Worm (Caenorhabditis elegans) whole organism, young adult: Measurements from ENCODE around the gene T19C3.6.

Experiments
- B0261.1 ChIP-seq: sonication (generic microtip); optimal IDR thresholded peaks from 2 replicates; lab custom pipeline; 2016; ENCODE audit warnings: mild to moderate bottlenecking, missing genetic modification characterization, moderate library complexity, missing compliant biosample characterization
- F33H1.4 ChIP-seq: fragments of 200-800 bp; sonication (Bioruptor generic); IDR thresholded peaks from 2 replicates; pipeline ENCODE4 v1.3.6; 2022; ENCODE audit warnings: missing genetic modification reagents, missing genetic modification characterization, missing compliant biosample characterization
- F37B4.10 ChIP-seq: fragments of 200-800 bp; sonication (Bioruptor generic); IDR thresholded peaks from 2 replicates; pipeline ENCODE4 v1.3.6; 2022; ENCODE audit warnings: missing genetic modification characterization, missing compliant biosample characterization
- F39B2.1 ChIP-seq: fragments of 200-800 bp; sonication (Bioruptor generic); IDR thresholded peaks from 2 replicates; pipeline ENCODE4 v1.3.6; 2022; ENCODE audit warnings: missing genetic modification reagents, missing genetic modification characterization, missing compliant biosample characterization
- F57C9.4 ChIP-seq: sonication (generic microtip); optimal IDR thresholded peaks from 2 replicates; lab custom pipeline; 2017; ENCODE audit warnings: mild to moderate bottlenecking, missing genetic modification characterization, missing compliant biosample characterization
- Y95B8A.8 ChIP-seq: fragments of 200-800 bp; sonication (Bioruptor generic); IDR thresholded peaks from 2 replicates; pipeline ENCODE4 v1.3.6; 2022; ENCODE audit warnings: missing genetic modification reagents, missing genetic modification characterization, missing compliant biosample characterization
- aptf-2 ChIP-seq: fragments of 200-800 bp; sonication (Bioruptor generic); conservative IDR thresholded peaks from 2 replicates; pipeline ENCODE4 v1.3.6; 2022; ENCODE audit warnings: missing genetic modification reagents, missing genetic modification characterization, missing compliant biosample characterization
- athp-1 ChIP-seq: sonication (generic microtip); optimal IDR thresholded peaks from 2 replicates; lab custom pipeline; 2017; ENCODE audit warnings: mild to moderate bottlenecking, missing genetic modification characterization, missing compliant biosample characterization
- attf-5 ChIP-seq: fragments of 200-800 bp; sonication (Bioruptor generic); optimal IDR thresholded peaks from 2 replicates; lab custom pipeline; 2018; ENCODE audit warnings: mild to moderate bottlenecking, missing genetic modification characterization, missing compliant biosample characterization
- bed-2 ChIP-seq: fragments of 200-800 bp; sonication (Bioruptor generic); IDR thresholded peaks from 2 replicates; pipeline ENCODE4 v1.3.6; 2022; ENCODE audit warnings: missing genetic modification reagents, missing genetic modification characterization, missing compliant biosample characterization
- cebp-1 ChIP-seq, 2 experiments: fragments of 200-800 bp in 1 of 2; sonication (Bioruptor generic) in 1 of 2; sonication (generic microtip) in 1 of 2; IDR thresholded peaks in 1 of 2; optimal IDR thresholded peaks in 1 of 2; 2 replicates each; pipeline versions ENCODE4 v1.3.6 to Lab custom; 2017 to 2022; ENCODE audit warnings: missing compliant biosample characterization in 2 of 2, missing genetic modification characterization in 2 of 2, mild to moderate bottlenecking in 1 of 2, missing genetic modification reagents in 1 of 2, moderate library complexity in 1 of 2
- ceh-91 ChIP-seq: fragments of 200-800 bp; sonication (Bioruptor generic); IDR thresholded peaks from 2 replicates; pipeline ENCODE4 v1.3.6; 2022; ENCODE audit warnings: missing genetic modification reagents, missing genetic modification characterization, missing compliant biosample characterization
- chd-7 ChIP-seq: sonication (generic microtip); optimal IDR thresholded peaks from 2 replicates; lab custom pipeline; 2016; ENCODE audit warnings: mild to moderate bottlenecking, missing genetic modification characterization, moderate library complexity, missing compliant biosample characterization
- die-1 ChIP-seq: sonication (generic microtip); optimal IDR thresholded peaks from 2 replicates; lab custom pipeline; 2016; ENCODE audit warnings: missing genotype, mild to moderate bottlenecking, missing genetic modification characterization, missing compliant biosample characterization
- dox-1 ChIP-seq: fragments of 200-800 bp; sonication (Bioruptor generic); IDR thresholded peaks from 2 replicates; pipeline ENCODE4 v1.3.6; 2022; ENCODE audit warnings: missing genetic modification reagents, missing genetic modification characterization, missing compliant biosample characterization
- dpff-1 ChIP-seq: sonication (generic microtip); optimal IDR thresholded peaks from 2 replicates; lab custom pipeline; 2017; ENCODE audit warnings: mild to moderate bottlenecking, missing genetic modification characterization, missing compliant biosample characterization
- efl-1 ChIP-seq: fragments of 150-350 bp; optimal IDR thresholded peaks from 2 replicates; lab custom pipeline; 2014; ENCODE audit warnings: missing biosample characterization, missing genetic modification reagents, missing genetic modification characterization
- hlh-12 ChIP-seq: sonication (generic microtip); optimal IDR thresholded peaks from 2 replicates; lab custom pipeline; 2016; ENCODE audit warnings: missing genetic modification characterization, missing compliant biosample characterization
- hmg-1.2 ChIP-seq: fragments of 200-800 bp; sonication (Bioruptor generic); IDR thresholded peaks from 2 replicates; pipeline ENCODE4 v1.3.6; 2022; ENCODE audit warnings: missing genetic modification reagents, missing genetic modification characterization, missing compliant biosample characterization
- hmg-20 ChIP-seq: fragments of 200-800 bp; sonication (Bioruptor generic); IDR thresholded peaks from 2 replicates; pipeline ENCODE4 v1.3.6; 2022; ENCODE audit warnings: missing genetic modification reagents, missing genetic modification characterization, missing compliant biosample characterization
- hrde-1 ChIP-seq: sonication (generic microtip); optimal IDR thresholded peaks from 2 replicates; lab custom pipeline; 2016; ENCODE audit warnings: missing genetic modification characterization, mild to moderate bottlenecking, missing compliant biosample characterization, moderate library complexity, missing genotype, missing genetic modification reagents, borderline replicate concordance
- hsf-1 ChIP-seq: fragments of 200-800 bp; sonication (Bioruptor generic); IDR thresholded peaks from 2 replicates; pipeline ENCODE4 v1.3.6; 2022; ENCODE audit warnings: missing genetic modification reagents, missing genetic modification characterization, missing compliant biosample characterization
- madf-3 ChIP-seq: fragments of 200-800 bp; sonication (Bioruptor generic); IDR thresholded peaks from 2 replicates; pipeline ENCODE4 v1.3.6; 2022; ENCODE audit warnings: missing genetic modification reagents, missing genetic modification characterization, missing compliant biosample characterization
- madf-6 ChIP-seq: fragments of 200-800 bp; sonication (Bioruptor generic); IDR thresholded peaks from 2 replicates; pipeline ENCODE4 v1.3.6; 2022; ENCODE audit warnings: missing genetic modification reagents, missing genetic modification characterization, missing compliant biosample characterization
- madf-8 ChIP-seq: fragments of 200-800 bp; sonication (Bioruptor generic); conservative IDR thresholded peaks from 2 replicates; pipeline ENCODE4 v1.3.6; 2022; ENCODE audit warnings: missing genetic modification reagents, missing genetic modification characterization, missing compliant biosample characterization
- mcd-1 ChIP-seq: fragments of 200-800 bp; sonication (Bioruptor generic); IDR thresholded peaks from 2 replicates; pipeline ENCODE4 v1.3.6; 2022; ENCODE audit warnings: missing genetic modification reagents, missing genetic modification characterization, missing compliant biosample characterization
- nfya-1 ChIP-seq: sonication (generic microtip); optimal IDR thresholded peaks from 2 replicates; lab custom pipeline; 2017; ENCODE audit warnings: antibody characterized with exemption, missing compliant biosample characterization, missing genetic modification characterization, borderline replicate concordance; ENCODE audit not compliant: insufficient read depth
- nfyb-1 ChIP-seq: fragments of 200-800 bp; sonication (Bioruptor generic); IDR thresholded peaks from 2 replicates; pipeline ENCODE4 v1.3.6; 2022; ENCODE audit warnings: missing genetic modification reagents, missing genetic modification characterization, missing compliant biosample characterization
- nhr-27 ChIP-seq: fragments of 200-800 bp; sonication (Bioruptor generic); optimal IDR thresholded peaks from 2 replicates; lab custom pipeline; 2018; ENCODE audit warnings: mild to moderate bottlenecking, missing genetic modification characterization, moderate library complexity, missing compliant biosample characterization
- nhr-80 ChIP-seq: sonication (generic microtip); optimal IDR thresholded peaks from 2 replicates; lab custom pipeline; 2016; ENCODE audit warnings: missing genetic modification characterization, missing compliant biosample characterization
- rcor-1 ChIP-seq: fragments of 200-800 bp; sonication (Bioruptor generic); IDR thresholded peaks from 2 replicates; pipeline ENCODE4 v1.3.6; 2022; ENCODE audit warnings: missing genetic modification reagents, missing genetic modification characterization, missing compliant biosample characterization
- sdz-38 ChIP-seq: sonication (generic microtip); optimal IDR thresholded peaks from 2 replicates; lab custom pipeline; 2016; ENCODE audit warnings: missing genotype, missing genetic modification characterization, missing compliant biosample characterization
- sptf-2 ChIP-seq: fragments of 200-800 bp; sonication (Bioruptor generic); optimal IDR thresholded peaks from 2 replicates; lab custom pipeline; 2018; ENCODE audit warnings: mild to moderate bottlenecking, missing genetic modification characterization, missing compliant biosample characterization
- xnd-1 ChIP-seq: sonication (generic microtip); optimal IDR thresholded peaks from 2 replicates; lab custom pipeline; 2016; ENCODE audit warnings: missing genotype, missing genetic modification reagents, missing genetic modification characterization, missing compliant biosample characterization
- zfh-2 ChIP-seq: fragments of 200-800 bp; sonication (Bioruptor generic); conservative IDR thresholded peaks from 2 replicates; pipeline ENCODE4 v1.3.6; 2022; ENCODE audit warnings: missing genetic modification reagents, missing genetic modification characterization, missing compliant biosample characterization
- ztf-18 ChIP-seq: sonication (generic microtip); optimal IDR thresholded peaks from 2 replicates; lab custom pipeline; 2016; ENCODE audit warnings: missing genotype, mild to moderate bottlenecking, missing genetic modification characterization, missing compliant biosample characterization
- ztf-3 ChIP-seq: fragments of 200-800 bp; sonication (Bioruptor generic); optimal IDR thresholded peaks from 2 replicates; lab custom pipeline; 2018; ENCODE audit warnings: mild to moderate bottlenecking, missing genetic modification characterization, missing compliant biosample characterization

T19C3.6 gene

ce11 chrIII:656660-657059 is 25.3 kb upstream of the T19C3.6 start:
- TF ChIP-seq bed-2 (GFP tag; lab: Robert Waterston, UW) = no peak
- TF ChIP-seq rcor-1 = no peak
- TF ChIP-seq aptf-2 = no peak
- no peak for TF ChIP-seq athp-1 (tag; lab: Kevin White, UChicago)
- TF ChIP-seq nhr-27 = no peak
- TF ChIP-seq dpff-1 (tag; lab: Kevin White, UChicago) = no peak
- no peak for TF ChIP-seq nfyb-1
- no peak for TF ChIP-seq B0261.1
- TF ChIP-seq hmg-1.2 (GFP tag; lab: Robert Waterston, UW) = no peak
- TF ChIP-seq attf-5 (GFP tag; lab: Kevin White, UChicago) = no peak
- TF ChIP-seq, all 124 proteins: peak for 0

DNA sequence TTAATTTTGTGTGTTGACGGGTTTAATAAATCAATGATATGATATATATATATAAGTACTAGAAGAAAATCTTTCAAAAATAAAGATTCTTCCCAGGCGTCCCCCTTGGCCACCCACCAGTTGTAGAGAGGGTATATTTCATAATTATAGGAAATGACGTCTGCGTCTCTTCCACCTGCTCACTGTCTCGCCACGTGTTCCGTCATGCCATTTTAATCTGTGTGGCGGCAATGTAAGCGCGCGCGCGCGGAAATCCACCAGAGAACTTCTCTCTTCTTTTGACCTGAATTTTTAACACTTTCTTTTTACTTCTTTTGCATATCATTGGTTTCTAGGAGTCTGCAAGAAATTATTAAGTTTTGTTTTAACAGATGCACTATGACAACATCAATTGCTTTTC is 23.0 kb upstream of the T19C3.6 start:
- TF ChIP-seq madf-6 (GFP tag; lab: Robert Waterston, UW) = peak; percentile 89
- TF ChIP-seq mcd-1 = peak; percentile 30; the same call in 1 of the 2 replicates
- 0 out of 2 replicates have a peak, but pooled peaks have one; percentile 19 for TF ChIP-seq ceh-91
- peak; percentile 53 for TF ChIP-seq madf-8 (GFP tag; lab: Robert Waterston, UW)
- TF ChIP-seq ztf-18 (tag; lab: Kevin White, UChicago) = no peak
- TF ChIP-seq B0261.1 = no peak
- TF ChIP-seq Y95B8A.8 = no peak
- peak; percentile 89 for TF ChIP-seq hmg-1.2 (GFP tag; lab: Robert Waterston, UW)
- TF ChIP-seq xnd-1 (tag; lab: Kevin White, UChicago) = peak; percentile 47
- TF ChIP-seq madf-3 (GFP tag; lab: Robert Waterston, UW) = 0 out of 2 replicates have a peak, but pooled peaks have one; percentile 49
- TF ChIP-seq dox-1 = 0 out of 2 replicates have a peak, but pooled peaks have one; percentile 21
- TF ChIP-seq F37B4.10 (GFP tag; lab: Robert Waterston, UW) = no peak
- no peak for TF ChIP-seq sptf-2
- 0 out of 2 replicates have a peak, but pooled peaks have one; percentile 8 for TF ChIP-seq cebp-1 (GFP tag; IDR thresholded peaks at IDR 0.05; lab: Robert Waterston, UW)
- TF ChIP-seq cebp-1 (tag; optimal IDR thresholded peaks at IDR 0.05; lab: Kevin White, UChicago) = peak; percentile 81
- 0 out of 2 replicates have a peak, but pooled peaks have one; percentile 23 for TF ChIP-seq aptf-2
- 0 out of 2 replicates have a peak, but pooled peaks have one; percentile 12 for TF ChIP-seq F33H1.4
- TF ChIP-seq efl-1 (GFP tag; lab: Kevin White, UChicago) = peak; percentile 78
- TF ChIP-seq, all 124 proteins: peak for 12

DNA sequence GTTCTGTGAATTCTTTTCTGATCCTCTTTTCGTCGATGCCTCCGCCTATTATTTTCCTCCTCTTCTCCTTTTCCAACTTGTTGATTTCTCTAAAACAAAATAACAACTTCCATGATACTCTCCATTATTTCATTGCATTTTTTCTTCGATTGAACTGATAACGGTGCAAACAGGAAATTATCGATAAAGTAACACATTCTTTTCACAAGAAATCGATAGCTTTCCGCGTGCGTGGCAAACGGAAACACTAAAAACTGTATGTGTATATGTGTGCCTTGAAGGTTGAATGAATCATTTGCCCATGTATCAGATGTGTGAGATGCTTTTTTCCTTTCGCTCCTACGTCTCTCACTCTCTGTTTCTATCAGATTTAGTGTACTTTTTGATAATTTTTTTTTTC is 20.3 kb upstream of the T19C3.6 start:
- no peak for TF ChIP-seq hsf-1 (GFP tag; lab: Robert Waterston, UW)
- TF ChIP-seq nhr-80 (tag; lab: Kevin White, UChicago) = peak; percentile 63
- TF ChIP-seq hrde-1 (tag; lab: Kevin White, UChicago) = no peak
- no peak for TF ChIP-seq madf-3 (GFP tag; lab: Robert Waterston, UW)

- no peak for TF ChIP-seq nfya-1 (tag; lab: Kevin White, UChicago)
- no peak for TF ChIP-seq bed-2 (GFP tag; lab: Robert Waterston, UW)
- no peak for TF ChIP-seq F39B2.1
- TF ChIP-seq hmg-20 (GFP tag; lab: Robert Waterston, UW) = no peak
- no peak for TF ChIP-seq hlh-12
- TF ChIP-seq mcd-1 = no peak
- no peak for TF ChIP-seq zfh-2 (GFP tag; lab: Robert Waterston, UW)
- no peak for TF ChIP-seq chd-7 (tag; lab: Kevin White, UChicago)
- no peak for TF ChIP-seq sdz-38 (tag; lab: Kevin White, UChicago)
- no peak for TF ChIP-seq F57C9.4 (tag; lab: Kevin White, UChicago)
- TF ChIP-seq die-1 = no peak
- no peak for TF ChIP-seq ztf-3 (GFP tag; lab: Kevin White, UChicago)
Measured at ce11 chrIII:650539-650938, 19.2 kb upstream of the T19C3.6 start.
